Fruit fly (Drosophila melanogaster) whole organism, embryonic: ENCODE results near the gene CG14839.

Source experiments
- Blimp-1 ChIP-seq: fragments of 200-800 bp; sonication (Bioruptor generic); optimal IDR thresholded peaks from 3 replicates; lab custom pipeline; 2018; ENCODE audit warnings: missing biosample characterization, missing genetic modification characterization, mild to moderate bottlenecking, moderate library complexity, missing genetic modification reagents
- C15 ChIP-seq: fragments of 200-800 bp; sonication (Bioruptor generic); IDR thresholded peaks from 3 replicates; pipeline ENCODE4 v1.3.6; 2022; ENCODE audit warnings: missing biosample characterization, missing genetic modification characterization
- CG12071 ChIP-seq: fragments of 200-800 bp; sonication (Bioruptor generic); optimal IDR thresholded peaks from 3 replicates; lab custom pipeline; 2018; ENCODE audit warnings: missing biosample characterization, mild to moderate bottlenecking, missing genetic modification characterization
- CG12236 ChIP-seq: fragments of 200-800 bp; sonication (Bioruptor generic); optimal IDR thresholded peaks from 2 replicates; lab custom pipeline; 2016; ENCODE audit warnings: missing biosample characterization, missing genetic modification characterization
- CG1233 ChIP-seq: fragments of 200-800 bp; sonication (Bioruptor generic); optimal IDR thresholded peaks from 4 replicates; lab custom pipeline; 2018; ENCODE audit warnings: missing biosample characterization, mild to moderate bottlenecking, missing genetic modification characterization
- CG13123 ChIP-seq: fragments of 200-800 bp; sonication (Bioruptor generic); optimal IDR thresholded peaks from 2 replicates; lab custom pipeline; 2016; ENCODE audit warnings: missing biosample characterization, missing genetic modification characterization
- CG14441 ChIP-seq: fragments of 200-800 bp; sonication (Bioruptor generic); IDR thresholded peaks from 2 replicates; pipeline ENCODE4 v1.3.6; 2022; ENCODE audit warnings: missing biosample characterization, missing genetic modification characterization
- CG15696 ChIP-seq: fragments of 200-800 bp; sonication (Bioruptor generic); optimal IDR thresholded peaks from 2 replicates; lab custom pipeline; 2019; ENCODE audit warnings: missing biosample characterization, mild to moderate bottlenecking, missing genetic modification characterization, moderate library complexity
- CG1647 ChIP-seq: fragments of 200-800 bp; sonication (Bioruptor generic); optimal IDR thresholded peaks from 3 replicates; lab custom pipeline; 2016; ENCODE audit warnings: missing biosample characterization, missing genetic modification characterization
- CG17385 ChIP-seq: fragments of 200-800 bp; sonication (Bioruptor generic); optimal IDR thresholded peaks from 3 replicates; lab custom pipeline; 2018; ENCODE audit warnings: missing biosample characterization, mild to moderate bottlenecking, missing genetic modification characterization
- CG17568 ChIP-seq: fragments of 200-800 bp; sonication (Bioruptor generic); optimal IDR thresholded peaks from 2 replicates; lab custom pipeline; 2018; ENCODE audit warnings: missing biosample characterization, mild to moderate bottlenecking, missing genetic modification characterization, moderate library complexity
- CG17802 ChIP-seq: fragments of 200-800 bp; sonication (Bioruptor generic); optimal IDR thresholded peaks from 2 replicates; lab custom pipeline; 2018; ENCODE audit warnings: missing biosample characterization, mild to moderate bottlenecking, missing genetic modification characterization, moderate library complexity
- CG17912 ChIP-seq: fragments of 200-800 bp; sonication (Bioruptor generic); optimal IDR thresholded peaks from 2 replicates; lab custom pipeline; 2018; ENCODE audit warnings: missing biosample characterization, mild to moderate bottlenecking, missing genetic modification characterization
- CG18764 ChIP-seq: fragments of 200-800 bp; sonication (Bioruptor generic); optimal IDR thresholded peaks from 3 replicates; lab custom pipeline; 2016; ENCODE audit warnings: missing biosample characterization, missing genetic modification characterization
- CG2129 ChIP-seq: fragments of 200-800 bp; sonication (Bioruptor generic); IDR thresholded peaks from 2 replicates; pipeline ENCODE4 v1.3.6; 2022; ENCODE audit warnings: missing biosample characterization, missing genetic modification characterization; ENCODE audit not compliant: partially characterized antibody
- CG2678 ChIP-seq: fragments of 200-800 bp; sonication (Bioruptor generic); optimal IDR thresholded peaks from 3 replicates; lab custom pipeline; 2019; ENCODE audit warnings: missing biosample characterization, mild to moderate bottlenecking, missing genetic modification characterization, moderate library complexity
- CG30403 ChIP-seq: fragments of 200-800 bp; sonication (Bioruptor generic); optimal IDR thresholded peaks from 3 replicates; lab custom pipeline; 2016; ENCODE audit warnings: missing biosample characterization, missing genetic modification characterization
- CG33213 ChIP-seq: fragments of 200-800 bp; sonication (Bioruptor generic); optimal IDR thresholded peaks from 3 replicates; lab custom pipeline; 2016; ENCODE audit warnings: missing biosample characterization, missing genetic modification characterization
- CG8290 ChIP-seq, 3 experiments: fragments of 200-800 bp; sonication (Bioruptor generic); optimal IDR thresholded peaks; 2 replicates each; lab custom pipeline; 2016 to 2019; ENCODE audit warnings: missing biosample characterization in 3 of 3, missing genetic modification characterization in 3 of 3, mild to moderate bottlenecking in 2 of 3, moderate library complexity in 1 of 3
- CG8388 ChIP-seq: fragments of 200-800 bp; sonication (Bioruptor generic); optimal IDR thresholded peaks from 2 replicates; lab custom pipeline; 2019; ENCODE audit warnings: missing biosample characterization, mild to moderate bottlenecking, missing genetic modification characterization, moderate library complexity
- Camta ChIP-seq: fragments of 200-800 bp; sonication (Bioruptor generic); optimal IDR thresholded peaks from 2 replicates; lab custom pipeline; 2016; ENCODE audit warnings: missing biosample characterization, missing genetic modification characterization
- CoRest ChIP-seq: fragments of 200-800 bp; sonication (Bioruptor generic); optimal IDR thresholded peaks from 3 replicates; lab custom pipeline; 2018; ENCODE audit warnings: missing biosample characterization, mild to moderate bottlenecking, missing genetic modification characterization, moderate library complexity
- Dll ChIP-seq: fragments of 200-800 bp; sonication (Bioruptor generic); IDR thresholded peaks from 4 replicates; pipeline ENCODE4 v1.3.6; 2022; ENCODE audit warnings: missing biosample characterization, missing genetic modification characterization; ENCODE audit not compliant: partially characterized antibody
- HLH4C ChIP-seq: fragments of 200-800 bp; sonication (Bioruptor generic); IDR thresholded peaks from 3 replicates; pipeline ENCODE4 v1.3.6; 2022; ENCODE audit warnings: missing biosample characterization, missing genetic modification characterization; ENCODE audit not compliant: partially characterized antibody
- HmgZ ChIP-seq: fragments of 200-800 bp; sonication (Bioruptor generic); optimal IDR thresholded peaks from 2 replicates; lab custom pipeline; 2018; ENCODE audit warnings: missing biosample characterization, mild to moderate bottlenecking, missing genetic modification characterization
- Hr51 ChIP-seq, 2 experiments: fragments of 200-800 bp; sonication (Bioruptor generic); optimal IDR thresholded peaks; 2 replicates in 1 of 2; 3 replicates in 1 of 2; lab custom pipeline; 2016 to 2018; ENCODE audit warnings: missing biosample characterization in 2 of 2, missing genetic modification characterization in 2 of 2, mild to moderate bottlenecking in 1 of 2, moderate library complexity in 1 of 2
- Max ChIP-seq: fragments of 200-800 bp; sonication (Bioruptor generic); optimal IDR thresholded peaks from 2 replicates; lab custom pipeline; 2016; ENCODE audit warnings: missing biosample characterization, mild to moderate bottlenecking, missing genetic modification characterization
- Ptx1 ChIP-seq: fragments of 200-800 bp; sonication (Bioruptor generic); IDR thresholded peaks from 2 replicates; pipeline ENCODE4 v1.3.6; 2022; ENCODE audit warnings: missing biosample characterization, missing genetic modification characterization
- al ChIP-seq: fragments of 200-800 bp; sonication (Bioruptor generic); IDR thresholded peaks from 2 replicates; pipeline ENCODE4 v1.3.6; 2022; ENCODE audit warnings: missing biosample characterization, missing genetic modification characterization
- bab2 ChIP-seq: fragments of 200-800 bp; sonication (Bioruptor generic); optimal IDR thresholded peaks from 2 replicates; lab custom pipeline; 2016; ENCODE audit warnings: missing biosample characterization, missing genetic modification characterization
- cato ChIP-seq: fragments of 200-800 bp; sonication (Bioruptor generic); optimal IDR thresholded peaks from 2 replicates; lab custom pipeline; 2016; ENCODE audit warnings: missing biosample characterization, missing genetic modification characterization, borderline replicate concordance
- cwo ChIP-seq: fragments of 200-800 bp; sonication (Bioruptor generic); optimal IDR thresholded peaks from 3 replicates; lab custom pipeline; 2017; ENCODE audit warnings: missing biosample characterization, missing genetic modification characterization, mild to moderate bottlenecking, moderate library complexity, missing genetic modification reagents
- disco-r ChIP-seq: fragments of 200-800 bp; sonication (Bioruptor generic); optimal IDR thresholded peaks from 2 replicates; lab custom pipeline; 2016; ENCODE audit warnings: missing biosample characterization, missing genetic modification characterization
- esg ChIP-seq: fragments of 200-800 bp; sonication (Bioruptor generic); conservative IDR thresholded peaks from 2 replicates; pipeline ENCODE4 v1.3.6; 2022; ENCODE audit warnings: missing biosample characterization, missing genetic modification characterization
- fd64A ChIP-seq: fragments of 200-800 bp; sonication (Bioruptor generic); optimal IDR thresholded peaks from 3 replicates; lab custom pipeline; 2018; ENCODE audit warnings: missing biosample characterization, mild to moderate bottlenecking, missing genetic modification characterization
- knrl ChIP-seq: fragments of 200-800 bp; sonication (Bioruptor generic); IDR thresholded peaks from 3 replicates; pipeline ENCODE4 v1.3.6; 2022; ENCODE audit warnings: missing biosample characterization, missing genetic modification characterization; ENCODE audit not compliant: partially characterized antibody
- lola ChIP-seq, 3 experiments: fragments of >200 bp in 2 of 3; fragments of 200-800 bp in 1 of 3; sonication (Bioruptor generic) in 1 of 3; optimal IDR thresholded peaks; 2 replicates each; lab custom pipeline; 2017 to 2019; ENCODE audit warnings: missing biosample characterization in 3 of 3, missing genetic modification characterization in 3 of 3, mild to moderate bottlenecking in 1 of 3, moderate library complexity in 1 of 3
- nom ChIP-seq: fragments of 200-800 bp; sonication (Bioruptor generic); optimal IDR thresholded peaks from 2 replicates; lab custom pipeline; 2017; ENCODE audit warnings: missing biosample characterization, missing genetic modification characterization, mild to moderate bottlenecking, moderate library complexity, missing genetic modification reagents
- onecut ChIP-seq: fragments of 200-800 bp; sonication (Bioruptor generic); IDR thresholded peaks from 2 replicates; pipeline ENCODE4 v1.3.6; 2022; ENCODE audit warnings: missing biosample characterization, missing genetic modification characterization
- otp ChIP-seq: fragments of 200-800 bp; sonication (Bioruptor generic); IDR thresholded peaks from 3 replicates; pipeline ENCODE4, ENCODE4 v1.3.6; 2022; ENCODE audit warnings: missing biosample characterization, missing genetic modification characterization
- p53 ChIP-seq: fragments of 200-800 bp; sonication (Bioruptor generic); optimal IDR thresholded peaks from 2 replicates; lab custom pipeline; 2016; ENCODE audit warnings: missing biosample characterization, missing genetic modification characterization
- pan ChIP-seq, 4 experiments: fragments of >200 bp in 3 of 4; fragments of 200-800 bp in 1 of 4; sonication (Bioruptor generic) in 1 of 4; optimal IDR thresholded peaks in 3 of 4; IDR thresholded peaks in 1 of 4; 2 replicates each; pipeline versions ENCODE4 v1.3.6 to Lab custom; 2017 to 2022; ENCODE audit warnings: missing biosample characterization in 2 of 4, missing genetic modification characterization in 2 of 4, mixed read lengths in 1 of 4
- peb ChIP-seq: fragments of 200-800 bp; sonication (Bioruptor generic); IDR thresholded peaks from 2 replicates; pipeline ENCODE4 v1.3.6; 2022; ENCODE audit warnings: missing biosample characterization, missing genetic modification characterization
- pzg ChIP-seq: fragments of 200-800 bp; sonication (Bioruptor generic); optimal IDR thresholded peaks from 3 replicates; lab custom pipeline; 2018; ENCODE audit warnings: missing biosample characterization, mild to moderate bottlenecking, missing genetic modification characterization, moderate library complexity
- sisA ChIP-seq: fragments of 200-800 bp; sonication (Bioruptor generic); IDR thresholded peaks from 2 replicates; pipeline ENCODE4 v1.3.6; 2022; ENCODE audit warnings: missing biosample characterization, missing genetic modification characterization
- sr ChIP-seq: fragments of 200-800 bp; sonication (Bioruptor generic); IDR thresholded peaks from 3 replicates; pipeline ENCODE4 v1.3.6; 2022; ENCODE audit warnings: missing biosample characterization, missing genetic modification characterization
- tin ChIP-seq: fragments of 200-800 bp; sonication (Bioruptor generic); optimal IDR thresholded peaks from 3 replicates; lab custom pipeline; 2016; ENCODE audit warnings: missing biosample characterization, missing genetic modification characterization
- tx ChIP-seq: fragments of 200-800 bp; sonication (Bioruptor generic); optimal IDR thresholded peaks from 2 replicates; lab custom pipeline; 2016; ENCODE audit warnings: missing biosample characterization, missing genetic modification characterization
- unpg ChIP-seq: fragments of 200-800 bp; sonication (Bioruptor generic); optimal IDR thresholded peaks from 3 replicates; lab custom pipeline; 2018; ENCODE audit warnings: missing biosample characterization, mild to moderate bottlenecking, missing genetic modification characterization, moderate library complexity

Gene CG14839

dm6 chr3R:14284422-14284760 is 22.2 kb downstream of the CG14839 start:
- TF ChIP-seq Max (GFP tag; lab: Kevin White, UChicago) (no peak), CG1233 (GFP tag; lab: Kevin White, UChicago) (peak; percentile 30), HmgZ (tag; lab: Kevin White, UChicago) (no peak), CG2678 (tag; lab: Kevin White, UChicago) (peak; percentile 27), nom (GFP tag; lab: Kevin White, UChicago) (no peak), C15 (GFP tag; lab: Robert Waterston, UW) (no peak), disco-r (no peak), CoRest (tag; lab: Kevin White, UChicago) (peak; percentile 44), al (no peak), CG17385 (GFP tag; lab: Kevin White, UChicago) (peak; percentile 8), CG14441 (GFP tag; lab: Robert Waterston, UW) (no peak), HLH4C (GFP tag; lab: Robert Waterston, UW) (no peak), Blimp-1 (GFP tag; lab: Kevin White, UChicago) (peak; percentile 5), sisA (GFP tag; lab: Robert Waterston, UW) (no peak), knrl (no peak), Ptx1 (GFP tag; lab: Robert Waterston, UW) (no peak), sr (GFP tag; lab: Robert Waterston, UW) (no peak), p53 (no peak), CG15696 (tag; lab: Kevin White, UChicago) (peak; percentile 10), Hr51 (GFP tag; optimal IDR thresholded peaks at IDR 0.05; lab: Kevin White, UChicago) (peak in 1 of 2 experiments; percentile 46), pan (optimal IDR thresholded peaks at IDR 0.05; lab: Kevin White, UChicago) (no peak), pan (GFP tag; optimal IDR thresholded peaks at IDR 0.05 in 1 of 2, IDR thresholded peaks at IDR 0.05 in 1 of 2) (no peak), CG12236 (no peak), otp (GFP tag; lab: Robert Waterston, UW) (no peak), peb (GFP tag; lab: Robert Waterston, UW) (no peak), CG12071 (peak; percentile 53), cato (no peak), cwo (no peak), onecut (peak; percentile 51), tx (GFP tag; lab: Kevin White, UChicago) (peak; percentile 36), esg (GFP tag; lab: Robert Waterston, UW) (no peak), CG1647 (GFP tag; lab: Kevin White, UChicago) (no peak), pzg (no peak), lola (GFP tag; optimal IDR thresholded peaks at IDR 0.05; lab: Kevin White, UChicago) (no peak), bab2 (GFP tag; lab: Kevin White, UChicago) (peak; percentile 35), Camta (GFP tag; lab: Kevin White, UChicago) (no peak), Dll (GFP tag; lab: Robert Waterston, UW) (no peak), unpg (GFP tag; lab: Kevin White, UChicago) (peak; percentile 16), CG18764 (GFP tag; lab: Kevin White, UChicago) (no peak), CG33213 (GFP tag; lab: Kevin White, UChicago) (peak; percentile 13), CG2129 (no peak), CG13123 (GFP tag; lab: Kevin White, UChicago) (no peak), CG17568 (GFP tag; lab: Kevin White, UChicago) (peak; percentile 6), fd64A (GFP tag; lab: Kevin White, UChicago) (peak; percentile 77), CG17802 (tag; lab: Kevin White, UChicago) (peak; percentile 8), CG8388 (GFP tag; lab: Kevin White, UChicago) (peak; percentile 30), tin (GFP tag; lab: Kevin White, UChicago) (no peak), CG8290 (GFP tag; optimal IDR thresholded peaks at IDR 0.05; lab: Kevin White, UChicago) (no peak), CG8290 (tag; optimal IDR thresholded peaks at IDR 0.05; lab: Kevin White, UChicago) (no peak), CG30403 (GFP tag; lab: Kevin White, UChicago) (no peak), CG17912 (no peak)
